Worm (Caenorhabditis elegans) whole organism, L4 larva: ENCODE measurements around the gene D1005.10.

Source experiments
- F44E2.7 ChIP-seq: fragments of 200-800 bp; sonication (Bioruptor generic); IDR thresholded peaks from 2 replicates; pipeline ENCODE4 v2.1.2; 2022; ENCODE audit warnings: missing genetic modification characterization, missing compliant biosample characterization
- Y75B8A.6 ChIP-seq: fragments of 200-800 bp; sonication (Bioruptor generic); IDR thresholded peaks from 2 replicates; pipeline ENCODE4 v1.3.6; 2022; ENCODE audit warnings: missing genetic modification reagents, missing genetic modification characterization, missing compliant biosample characterization
- ZK546.5 ChIP-seq, 2 experiments: sonication (generic microtip); optimal IDR thresholded peaks; 2 replicates each; lab custom pipeline; 2017; ENCODE audit warnings: missing biosample characterization in 2 of 2, missing genetic modification characterization in 2 of 2
- aha-1 ChIP-seq: fragments of 150-350 bp; peaks from one replicate; lab custom pipeline; 2014; ENCODE audit warnings: missing biosample characterization, missing genetic modification characterization
- aly-2 ChIP-seq: sonication (generic microtip); optimal IDR thresholded peaks from 2 replicates; lab custom pipeline; 2018; ENCODE audit warnings: missing biosample characterization, missing genetic modification characterization
- ceh-20 ChIP-seq: fragments of 200-800 bp; sonication (Bioruptor generic); IDR thresholded peaks from 2 replicates; pipeline ENCODE4 v1.3.6; 2022; ENCODE audit warnings: missing genetic modification reagents, missing genetic modification characterization, missing compliant biosample characterization
- ces-1 ChIP-seq: fragments of 150-350 bp; sonication (generic microtip); optimal IDR thresholded peaks from 4 replicates; lab custom pipeline; 2014; ENCODE audit warnings: missing biosample characterization, missing genetic modification reagents, missing genetic modification characterization
- daf-16 ChIP-seq, 3 experiments: sonication (generic microtip); optimal IDR thresholded peaks; 2 replicates each; lab custom pipeline; 2016 to 2017; ENCODE audit warnings: missing genetic modification characterization in 3 of 3, missing genetic modification reagents in 3 of 3, mild to moderate bottlenecking in 2 of 3, missing compliant biosample characterization in 2 of 3, missing biosample characterization in 1 of 3, moderate library complexity in 1 of 3
- egl-27 ChIP-seq: sonication (generic microtip); optimal IDR thresholded peaks from 3 replicates; lab custom pipeline; 2017; ENCODE audit warnings: missing biosample characterization, missing genetic modification reagents, missing genetic modification characterization
- egl-43 ChIP-seq: fragments of 200-800 bp; sonication (Bioruptor generic); IDR thresholded peaks from 2 replicates; pipeline ENCODE4 v1.3.6; 2022; ENCODE audit warnings: missing genetic modification reagents, missing genetic modification characterization, missing compliant biosample characterization
- hlh-11 ChIP-seq: fragments of 200-800 bp; sonication (Bioruptor generic); optimal IDR thresholded peaks from 2 replicates; lab custom pipeline; 2018; ENCODE audit warnings: mild to moderate bottlenecking, missing genetic modification characterization, missing compliant biosample characterization
- hlh-30 ChIP-seq: sonication (generic microtip); optimal IDR thresholded peaks from 2 replicates; lab custom pipeline; 2017; ENCODE audit warnings: antibody characterized with exemption, mild to moderate bottlenecking, missing genetic modification characterization, missing compliant biosample characterization; ENCODE audit not compliant: insufficient read depth
- hmg-1.1 ChIP-seq: fragments of 200-800 bp; sonication (Bioruptor generic); IDR thresholded peaks from 2 replicates; pipeline ENCODE4 v1.3.6; 2022; ENCODE audit warnings: missing genetic modification reagents, missing genetic modification characterization, missing compliant biosample characterization
- lim-7 ChIP-seq: fragments of 200-800 bp; sonication (Bioruptor generic); IDR thresholded peaks from 2 replicates; pipeline ENCODE4 v1.3.6; 2022; ENCODE audit warnings: missing genetic modification characterization, missing compliant biosample characterization
- lin-1 ChIP-seq: fragments of 200-800 bp; sonication (Bioruptor generic); IDR thresholded peaks from 2 replicates; pipeline ENCODE4 v1.3.6; 2022; ENCODE audit warnings: missing genetic modification reagents, missing genetic modification characterization, missing compliant biosample characterization
- lin-13 ChIP-seq: fragments of 150-350 bp; optimal IDR thresholded peaks from 2 replicates; lab custom pipeline; 2014; ENCODE audit warnings: missing biosample characterization, missing genetic modification reagents, missing genetic modification characterization
- lin-38 ChIP-seq: fragments of 200-800 bp; sonication (Bioruptor generic); IDR thresholded peaks from 2 replicates; pipeline ENCODE4 v1.3.6; 2022; ENCODE audit warnings: missing genetic modification reagents, missing genetic modification characterization, missing compliant biosample characterization
- lsy-2 ChIP-seq, 2 experiments: fragments of 150-350 bp in 1 of 2; sonication (generic microtip) in 1 of 2; optimal IDR thresholded peaks; 2 replicates each; lab custom pipeline; 2014 to 2017; ENCODE audit warnings: missing biosample characterization in 2 of 2, missing genetic modification characterization in 2 of 2
- madf-9 ChIP-seq: fragments of 200-800 bp; sonication (Bioruptor generic); conservative IDR thresholded peaks from 2 replicates; pipeline ENCODE4 v1.3.6; 2022; ENCODE audit warnings: missing genetic modification reagents, missing genetic modification characterization, missing compliant biosample characterization
- mdl-1 ChIP-seq, 2 experiments: fragments of 150-350 bp in 1 of 2; sonication (generic microtip) in 1 of 2; optimal IDR thresholded peaks; 2 replicates each; lab custom pipeline; 2014 to 2017; ENCODE audit warnings: missing biosample characterization in 2 of 2, missing genetic modification characterization in 2 of 2
- mep-1 ChIP-seq: fragments of 150-350 bp; sonication (generic microtip); optimal IDR thresholded peaks from 3 replicates; lab custom pipeline; 2014; ENCODE audit warnings: missing biosample characterization, missing genetic modification characterization
- mes-2 ChIP-seq: sonication (generic microtip); optimal IDR thresholded peaks from 2 replicates; lab custom pipeline; 2016; ENCODE audit warnings: missing genotype, mild to moderate bottlenecking, missing genetic modification characterization, missing compliant biosample characterization; ENCODE audit not compliant: poor library complexity, severe bottlenecking
- mxl-3 ChIP-seq: fragments of 200-800 bp; sonication (Bioruptor generic); optimal IDR thresholded peaks from 2 replicates; lab custom pipeline; 2018; ENCODE audit warnings: mild to moderate bottlenecking, missing genetic modification characterization, missing compliant biosample characterization
- nhr-11 ChIP-seq: fragments of 150-350 bp; optimal IDR thresholded peaks from 2 replicates; lab custom pipeline; 2014; ENCODE audit warnings: missing biosample characterization, missing genetic modification characterization
- nhr-111 ChIP-seq: fragments of 200-800 bp; sonication (Bioruptor generic); optimal IDR thresholded peaks from 2 replicates; lab custom pipeline; 2018; ENCODE audit warnings: mild to moderate bottlenecking, missing genetic modification characterization, missing compliant biosample characterization
- nhr-237 ChIP-seq: sonication (generic microtip); optimal IDR thresholded peaks from 2 replicates; lab custom pipeline; 2017; ENCODE audit warnings: missing biosample characterization, missing genetic modification characterization
- nhr-25 ChIP-seq: sonication (generic microtip); optimal IDR thresholded peaks from 2 replicates; lab custom pipeline; 2017; ENCODE audit warnings: missing genetic modification characterization, mild to moderate bottlenecking, missing compliant biosample characterization, antibody characterized with exemption, moderate library complexity, borderline replicate concordance; ENCODE audit not compliant: insufficient read depth
- nhr-42 ChIP-seq: fragments of 200-800 bp; sonication (Bioruptor generic); IDR thresholded peaks from 2 replicates; pipeline ENCODE4 v1.3.6; 2022; ENCODE audit warnings: missing genetic modification characterization, missing compliant biosample characterization
- nhr-48 ChIP-seq: sonication (generic microtip); optimal IDR thresholded peaks from 2 replicates; lab custom pipeline; 2016; ENCODE audit warnings: mild to moderate bottlenecking, missing genetic modification characterization, missing compliant biosample characterization
- nhr-6 ChIP-seq: fragments of 150-350 bp; optimal IDR thresholded peaks from 2 replicates; lab custom pipeline; 2014; ENCODE audit warnings: missing biosample characterization, missing genetic modification characterization
- nhr-77 ChIP-seq: fragments of 150-350 bp; optimal IDR thresholded peaks from 2 replicates; lab custom pipeline; 2014; ENCODE audit warnings: missing biosample characterization, missing genetic modification characterization
- saeg-2 ChIP-seq: fragments of 200-800 bp; sonication (Bioruptor generic); IDR thresholded peaks from 2 replicates; pipeline ENCODE4 v1.3.6; 2022; ENCODE audit warnings: missing genetic modification reagents, missing genetic modification characterization, missing compliant biosample characterization
- set-16 ChIP-seq: fragments of 200-800 bp; sonication (Bioruptor generic); IDR thresholded peaks from 2 replicates; pipeline ENCODE4 v1.3.6; 2022; ENCODE audit warnings: missing genetic modification reagents, missing genetic modification characterization, missing compliant biosample characterization
- skn-1 ChIP-seq: fragments of 150-350 bp; optimal IDR thresholded peaks from 2 replicates; lab custom pipeline; 2014; ENCODE audit warnings: missing biosample characterization, missing genetic modification characterization
- snpc-1.2 ChIP-seq: fragments of 200-800 bp; sonication (Bioruptor generic); IDR thresholded peaks from 2 replicates; pipeline ENCODE4 v1.3.6; 2022; ENCODE audit warnings: missing genetic modification reagents, missing genetic modification characterization, missing compliant biosample characterization
- unc-130 ChIP-seq: sonication (generic microtip); optimal IDR thresholded peaks from 2 replicates; lab custom pipeline; 2016; ENCODE audit warnings: missing genetic modification reagents, missing genetic modification characterization, missing compliant biosample characterization
- zfp-3 ChIP-seq: fragments of 200-800 bp; sonication (Bioruptor generic); conservative IDR thresholded peaks from 2 replicates; pipeline ENCODE4 v1.3.6; 2022; ENCODE audit warnings: missing genetic modification reagents, missing genetic modification characterization, missing compliant biosample characterization
- zip-11 ChIP-seq: fragments of 200-800 bp; sonication (Bioruptor generic); IDR thresholded peaks from 2 replicates; pipeline ENCODE4 v1.3.6; 2022; ENCODE audit warnings: missing genetic modification characterization, missing compliant biosample characterization
- ztf-11 ChIP-seq: fragments of 150-350 bp; optimal IDR thresholded peaks from 2 replicates; lab custom pipeline; 2014; ENCODE audit warnings: missing biosample characterization, missing genetic modification characterization

The D1005.10 gene

DNA sequence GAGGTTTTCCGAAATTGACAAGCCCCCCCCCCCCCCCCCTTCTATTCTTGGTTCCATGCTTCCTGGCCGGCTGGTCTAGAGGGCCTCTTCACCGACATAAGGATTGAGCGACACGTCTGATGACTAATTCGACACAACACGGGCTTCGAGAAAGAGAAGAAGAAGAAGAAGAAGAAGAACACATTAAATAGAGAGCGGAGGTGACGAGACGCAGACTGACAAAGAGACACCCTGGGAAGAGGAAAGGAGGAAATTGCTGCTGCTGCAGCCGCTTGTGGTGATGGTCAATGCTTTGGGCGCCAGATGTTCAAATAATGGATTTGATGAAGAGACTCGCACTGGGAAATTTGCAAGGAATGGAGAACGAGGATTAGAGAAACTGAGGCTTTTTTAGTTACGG lies 38.6 kb upstream of the D1005.10 start (continued):
- TF ChIP-seq mep-1 (tag; lab: Kevin White, UChicago) (peak; percentile 76), lin-13 (GFP tag; lab: Kevin White, UChicago) (no peak), lin-38 (GFP tag; lab: Robert Waterston, UW) (no peak), snpc-1.2 (GFP tag; lab: Robert Waterston, UW) (no peak), madf-9 (no peak), ces-1 (GFP tag; lab: Kevin White, UChicago) (no peak), lim-7 (GFP tag; lab: Robert Waterston, UW) (no peak), hmg-1.1 (GFP tag; lab: Robert Waterston, UW) (peak; percentile 60), egl-43 (GFP tag; lab: Robert Waterston, UW) (no peak), nhr-42 (GFP tag; lab: Robert Waterston, UW) (no peak), mdl-1 (tag; optimal IDR thresholded peaks at IDR 0.05; lab: Kevin White, UChicago) (peak in 1 of 2 experiments; percentile 63), unc-130 (GFP tag; lab: Kevin White, UChicago) (no peak), hlh-11 (tag; lab: Kevin White, UChicago) (peak; percentile 67)
- TF ChIP-seq, all 104 proteins: peak for 17

DNA sequence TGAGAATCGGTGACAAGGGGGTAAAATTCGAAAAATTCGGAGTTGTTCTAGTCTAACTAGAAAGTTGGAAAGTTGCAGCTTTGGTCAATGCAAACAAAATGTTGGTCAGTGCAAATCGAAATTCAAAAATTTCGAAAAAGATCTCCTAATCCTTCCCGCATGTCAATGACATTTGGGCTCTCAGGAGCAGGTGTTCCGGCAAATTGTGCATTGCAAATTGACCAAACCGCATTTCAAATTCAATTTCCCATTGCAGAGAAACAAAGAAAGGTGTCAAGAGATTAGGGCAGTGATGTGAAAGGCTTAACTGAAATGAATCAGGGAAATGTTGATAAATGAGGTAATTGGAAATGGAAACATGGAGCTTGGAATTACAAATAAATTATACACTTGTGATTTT lies 37.3 kb upstream of the D1005.10 start:
- TF ChIP-seq aha-1 (tag; lab: Kevin White, UChicago) = peak; percentile 66
- TF ChIP-seq ztf-11 = no peak
- TF ChIP-seq set-16 (GFP tag; lab: Robert Waterston, UW) = no peak
- TF ChIP-seq, all 104 proteins: peak for 1

DNA sequence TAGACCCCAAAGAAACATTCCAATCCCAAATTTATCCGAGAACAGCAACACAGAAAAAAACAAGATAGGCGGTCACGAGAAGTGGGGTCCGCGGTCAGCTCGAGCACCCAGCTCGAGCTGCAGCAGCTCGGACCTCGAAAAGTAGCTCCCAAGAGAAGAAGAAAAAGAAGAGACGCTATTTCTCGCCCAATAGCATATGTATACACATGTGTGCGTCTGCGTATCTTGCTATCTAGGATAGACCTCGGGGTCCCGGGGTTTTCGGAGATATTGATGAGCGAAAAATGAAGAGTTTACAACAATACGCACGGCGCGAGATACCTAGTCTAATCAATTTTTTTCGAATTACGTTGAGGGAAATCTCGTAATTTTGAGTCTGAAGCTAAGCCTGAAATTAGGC lies 36.1 kb upstream of the D1005.10 start:
- TF ChIP-seq mxl-3 (GFP tag; lab: Kevin White, UChicago) (no peak), skn-1 (tag; lab: Kevin White, UChicago) (no peak), mes-2 (tag; lab: Kevin White, UChicago) (peak; percentile 4), set-16 (GFP tag; lab: Robert Waterston, UW) (peak; percentile 36; the same call in 1 of the 2 replicates), mdl-1 (tag; optimal IDR thresholded peaks at IDR 0.05; lab: Kevin White, UChicago) (peak in 1 of 2 experiments; percentile 45), aha-1 (tag; lab: Kevin White, UChicago) (peak; percentile 96), ceh-20 (no peak), hlh-30 (peak; percentile 82), zfp-3 (GFP tag; lab: Robert Waterston, UW) (no peak), nhr-11 (tag; lab: Kevin White, UChicago) (peak; percentile 19), nhr-111 (GFP tag; lab: Kevin White, UChicago) (no peak), hlh-11 (tag; lab: Kevin White, UChicago) (peak; percentile 60), lsy-2 (tag; optimal IDR thresholded peaks at IDR 0.05; lab: Kevin White, UChicago) (peak in 1 of 2 experiments; percentile 27)

DNA sequence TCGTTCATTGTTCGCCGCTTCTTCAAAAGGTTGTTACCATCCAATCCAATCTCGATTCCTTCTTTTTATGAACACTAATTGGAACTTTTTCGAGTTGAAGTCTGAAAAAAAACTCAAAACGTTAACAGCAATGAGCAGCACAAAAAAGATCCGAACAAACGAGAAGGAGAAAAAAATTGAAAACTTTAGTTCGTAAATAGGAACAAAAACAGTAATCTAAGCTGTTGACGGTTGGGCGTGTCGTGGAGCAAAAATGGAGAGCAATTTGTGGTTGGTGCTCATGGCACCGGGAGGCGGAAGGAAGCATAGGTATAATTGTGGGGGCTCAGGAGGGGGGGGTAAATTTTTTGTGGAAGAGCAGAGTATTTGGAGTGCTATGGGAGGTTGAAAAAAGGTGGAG lies 35.4 kb upstream of the D1005.10 start, which contains the start of gene toca-1:
TSS of gene toca-1 (minus strand) at position 101 of the 400 bp plus-strand sequence.
- TF ChIP-seq daf-16 (GFP tag; optimal IDR thresholded peaks at IDR 0.05; lab: Kevin White, UChicago) (no peak), daf-16 (tag; optimal IDR thresholded peaks at IDR 0.05; lab: Kevin White, UChicago) (no peak), Y75B8A.6 (GFP tag; lab: Robert Waterston, UW) (no peak), zip-11 (GFP tag; lab: Robert Waterston, UW) (no peak), ZK546.5 (tag; optimal IDR thresholded peaks at IDR 0.05; lab: Kevin White, UChicago) (no peak), saeg-2 (GFP tag; lab: Robert Waterston, UW) (no peak), nhr-48 (tag; lab: Kevin White, UChicago) (no peak), skn-1 (tag; lab: Kevin White, UChicago) (no peak), lin-1 (GFP tag; lab: Robert Waterston, UW) (no peak)
- TF ChIP-seq, all 104 proteins: peak for 0

DNA sequence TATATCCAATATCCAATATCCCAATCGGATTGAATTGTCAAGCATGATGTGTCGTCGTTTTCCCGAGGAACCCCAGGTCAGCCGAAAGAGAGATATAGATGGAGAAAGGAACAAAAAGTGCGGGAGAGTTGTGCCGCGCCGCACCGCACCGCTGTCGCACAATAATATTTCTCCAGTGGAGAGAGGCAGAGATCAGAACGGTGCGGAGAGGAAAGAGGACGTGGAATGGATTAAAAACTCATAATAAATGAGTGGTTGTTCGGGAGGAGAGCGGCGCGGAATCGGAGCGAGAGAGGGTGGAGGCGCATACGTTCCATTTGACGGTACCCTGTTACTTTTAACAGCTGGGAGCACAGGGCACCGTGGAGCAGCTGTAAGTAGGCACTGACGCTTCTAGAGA lies 31.5 kb upstream of the D1005.10 start:
- TF ChIP-seq nhr-25 (tag; lab: Kevin White, UChicago) (no peak), lim-7 (GFP tag; lab: Robert Waterston, UW) (no peak), set-16 (GFP tag; lab: Robert Waterston, UW) (peak; percentile 40; the same call in 1 of the 2 replicates), egl-27 (tag; lab: Kevin White, UChicago) (no peak), nhr-6 (no peak), F44E2.7 (GFP tag; lab: Robert Waterston, UW) (no peak), aly-2 (tag; lab: Kevin White, UChicago) (no peak), nhr-237 (no peak), aha-1 (tag; lab: Kevin White, UChicago) (peak; percentile 94), nhr-77 (tag; lab: Kevin White, UChicago) (no peak)
